Worm (Caenorhabditis elegans): ENCODE results near the gene slc-36.5.

- TF ChIP-seq ceh-82 (tag; optimal IDR thresholded peaks at IDR 0.05): no peak
- TF ChIP-seq unc-62 (GFP tag; optimal IDR thresholded peaks at IDR 0.05): no peak
- TF ChIP-seq ZK546.5 (tag; optimal IDR thresholded peaks at IDR 0.05): no peak
- TF ChIP-seq ama-1 (optimal IDR thresholded peaks at IDR 0.05): no peak
- no peak for TF ChIP-seq nhr-237 (tag; optimal IDR thresholded peaks at IDR 0.05)
- TF ChIP-seq nhr-77 (tag; optimal IDR thresholded peaks at IDR 0.05): no peak
- no peak for TF ChIP-seq R02D3.7 (tag; optimal IDR thresholded peaks at IDR 0.05)
- TF ChIP-seq nhr-23 (tag; optimal IDR thresholded peaks at IDR 0.05): no peak
- no peak for TF ChIP-seq elt-3 (tag; optimal IDR thresholded peaks at IDR 0.05)
Observed at ce11 chrII:6858201-6858600, 18.7 kb downstream of the slc-36.5 start, which contains the start of gene dnj-5.

All from whole organism, L2 larva.